Worm (Caenorhabditis elegans) whole organism, midembryonic: ENCODE results near the gene eif-2Bepsilon.

Experiments
- flt-1 ChIP-seq: fragments of 200-800 bp; sonication (Bioruptor generic); IDR thresholded peaks from 2 replicates; pipeline ENCODE4 v1.3.6; 2022; ENCODE audit warnings: missing genetic modification characterization, missing compliant biosample characterization
- ref-1 ChIP-seq: fragments of 200-800 bp; sonication (Bioruptor generic); conservative IDR thresholded peaks from 2 replicates; pipeline ENCODE4 v1.3.6; 2022; ENCODE audit warnings: missing genetic modification reagents, missing genetic modification characterization, missing compliant biosample characterization
- tab-1 ChIP-seq: fragments of 200-800 bp; sonication (Bioruptor generic); IDR thresholded peaks from 2 replicates; pipeline ENCODE4 v1.3.6; 2022; ENCODE audit warnings: missing genetic modification characterization, missing compliant biosample characterization
- ztf-29 ChIP-seq: fragments of 200-800 bp; sonication (Bioruptor generic); IDR thresholded peaks from 2 replicates; pipeline ENCODE4 v1.3.6; 2022; ENCODE audit warnings: missing genetic modification reagents, missing genetic modification characterization, missing compliant biosample characterization

ce11 chrII:8701619-8702350 lies 40.1 kb downstream of the eif-2Bepsilon start, which contains the start of gene sphk-1:
- TF ChIP-seq ztf-29 (GFP tag; lab: Robert Waterston, UW) (no peak), flt-1 (GFP tag; lab: Robert Waterston, UW) (no peak), tab-1 (GFP tag; lab: Robert Waterston, UW) (no peak), ref-1 (GFP tag; lab: Robert Waterston, UW) (no peak)
